Worm (Caenorhabditis elegans): ENCODE results near the gene aldo-1.
A peak's percentile ranks its signal among the peaks of the same experiment; 100 is the strongest.

Gene aldo-1

DNA sequence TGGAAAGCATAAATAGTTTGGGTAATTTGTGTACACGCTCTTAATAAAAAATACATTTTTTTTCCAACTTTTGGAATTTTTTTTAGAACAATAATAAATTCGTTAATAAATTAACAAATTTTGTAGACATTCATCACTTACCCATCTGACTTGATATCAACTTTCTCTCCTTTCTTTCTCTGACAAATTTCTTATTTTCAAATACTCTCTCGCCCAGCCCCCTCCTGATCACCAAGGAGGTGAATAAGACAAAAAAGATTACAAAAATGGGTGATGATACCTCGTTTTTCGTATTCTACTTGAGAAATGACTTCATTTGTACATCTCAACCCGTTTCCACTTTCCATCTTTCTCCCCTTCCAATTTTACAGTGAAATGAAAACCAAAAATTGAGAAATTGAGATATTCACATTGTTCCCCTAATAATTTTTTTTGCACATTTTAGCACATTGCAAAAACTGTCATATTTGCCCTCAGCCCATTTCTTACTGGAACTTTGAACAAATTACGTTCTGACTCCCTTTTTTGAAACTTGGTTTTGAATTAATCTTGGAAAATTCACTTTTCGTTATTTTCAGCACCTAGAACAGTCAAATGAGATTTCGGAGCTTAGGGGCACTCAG lies 11.0 kb upstream of the aldo-1 start, which contains the start of gene osm-7:
osm-7 (plus strand) TSS at position 573 of the 623 bp plus-strand sequence.
- no peak for TF ChIP-seq bed-3 (GFP tag; optimal IDR thresholded peaks at IDR 0.05)
- TF ChIP-seq sem-2 (GFP tag; optimal IDR thresholded peaks at IDR 0.05) = no peak
- TF ChIP-seq zip-8 (tag; optimal IDR thresholded peaks at IDR 0.05) = no peak
- no peak for TF ChIP-seq ham-2 (GFP tag; optimal IDR thresholded peaks at IDR 0.05)
- no peak for TF ChIP-seq nhr-28 (tag; optimal IDR thresholded peaks at IDR 0.05)
- no peak for TF ChIP-seq mep-1 (tag; optimal IDR thresholded peaks at IDR 0.05)
- TF ChIP-seq lin-13 (tag; optimal IDR thresholded peaks at IDR 0.05) = no peak
- TF ChIP-seq nhr-12 (tag; optimal IDR thresholded peaks at IDR 0.05) = no peak

- TF ChIP-seq ham-2 (GFP tag; optimal IDR thresholded peaks at IDR 0.05) (no peak), elt-1 (tag; optimal IDR thresholded peaks at IDR 0.05; ENCODE audit: borderline replicate concordance, insufficient read depth) (no peak), unc-39 (tag; optimal IDR thresholded peaks at IDR 0.05) (no peak), ceh-39 (tag; optimal IDR thresholded peaks at IDR 0.05) (no peak), sptf-1 (tag; optimal IDR thresholded peaks at IDR 0.05) (no peak), bed-3 (GFP tag; optimal IDR thresholded peaks at IDR 0.05) (no peak), ceh-83 (GFP tag; optimal IDR thresholded peaks at IDR 0.05) (no peak), zip-8 (tag; optimal IDR thresholded peaks at IDR 0.05) (no peak), snpc-4 (tag; optimal IDR thresholded peaks at IDR 0.05) (no peak), unc-120 (tag; optimal IDR thresholded peaks at IDR 0.05; ENCODE audit: poor library complexity, severe bottlenecking) (no peak), drap-1 (GFP tag; optimal IDR thresholded peaks at IDR 0.05) (no peak), nhr-12 (tag; optimal IDR thresholded peaks at IDR 0.05) (no peak), blmp-1 (tag; optimal IDR thresholded peaks at IDR 0.05) (no peak), lin-32 (GFP tag; optimal IDR thresholded peaks at IDR 0.05) (no peak), ztf-11 (tag; optimal IDR thresholded peaks at IDR 0.05) (no peak), M03D4.4 (tag; optimal IDR thresholded peaks at IDR 0.05) (no peak), unc-62 (GFP tag; optimal IDR thresholded peaks at IDR 0.05) (no peak), pha-4 (tag; optimal IDR thresholded peaks at IDR 0.05) (no peak), elt-3 (tag; optimal IDR thresholded peaks at IDR 0.05) (no peak), flh-1 (GFP tag; optimal IDR thresholded peaks at IDR 0.05) (no peak)
Observed at ce11 chrIII:13570347-13570746, 5.6 kb upstream of the aldo-1 start, which contains the start of gene exc-12. Gene exc-12 (minus strand): TSS chrIII:13570447.

DNA sequence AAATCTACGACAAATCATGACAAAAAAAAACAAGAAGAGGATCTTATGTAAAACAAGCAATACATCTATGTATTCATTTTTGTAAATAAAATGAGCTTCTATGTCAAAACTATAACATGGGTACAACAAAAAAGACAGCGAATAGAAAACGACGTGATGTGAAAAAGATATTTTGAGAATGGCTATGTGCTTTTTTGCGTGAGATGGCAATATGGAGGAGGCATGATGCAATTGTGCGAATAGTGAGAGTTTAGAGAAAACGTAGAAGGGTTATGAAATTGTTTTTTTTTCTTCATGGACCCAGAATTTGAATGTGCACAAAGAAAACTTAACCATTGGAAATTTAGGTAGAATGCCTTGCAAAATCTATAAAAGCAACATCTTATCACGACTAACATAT lies 1.2 kb upstream of the aldo-1 start:
- TF ChIP-seq ces-1 (GFP tag; optimal IDR thresholded peaks at IDR 0.05) (peak; percentile 60), lsy-2 (tag; optimal IDR thresholded peaks at IDR 0.05) (no peak)

- TF ChIP-seq mls-2 (tag; optimal IDR thresholded peaks at IDR 0.05) (no peak), snpc-4 (tag; optimal IDR thresholded peaks at IDR 0.05) (no peak), lsy-2 (tag; optimal IDR thresholded peaks at IDR 0.05) (no peak), lin-32 (GFP tag; optimal IDR thresholded peaks at IDR 0.05) (no peak), lin-13 (tag; optimal IDR thresholded peaks at IDR 0.05) (no peak), unc-120 (tag; optimal IDR thresholded peaks at IDR 0.05; ENCODE audit: poor library complexity, severe bottlenecking) (no peak), unc-62 (GFP tag; optimal IDR thresholded peaks at IDR 0.05) (no peak), ceh-83 (GFP tag; optimal IDR thresholded peaks at IDR 0.05) (no peak), drap-1 (GFP tag; optimal IDR thresholded peaks at IDR 0.05) (no peak), nhr-28 (tag; optimal IDR thresholded peaks at IDR 0.05) (no peak), mep-1 (tag; optimal IDR thresholded peaks at IDR 0.05) (no peak), M03D4.4 (tag; optimal IDR thresholded peaks at IDR 0.05) (no peak), ztf-11 (tag; optimal IDR thresholded peaks at IDR 0.05) (no peak)
Observed at ce11 chrIII:13563583-13563982, 1.2 kb downstream of the aldo-1 start.

DNA sequence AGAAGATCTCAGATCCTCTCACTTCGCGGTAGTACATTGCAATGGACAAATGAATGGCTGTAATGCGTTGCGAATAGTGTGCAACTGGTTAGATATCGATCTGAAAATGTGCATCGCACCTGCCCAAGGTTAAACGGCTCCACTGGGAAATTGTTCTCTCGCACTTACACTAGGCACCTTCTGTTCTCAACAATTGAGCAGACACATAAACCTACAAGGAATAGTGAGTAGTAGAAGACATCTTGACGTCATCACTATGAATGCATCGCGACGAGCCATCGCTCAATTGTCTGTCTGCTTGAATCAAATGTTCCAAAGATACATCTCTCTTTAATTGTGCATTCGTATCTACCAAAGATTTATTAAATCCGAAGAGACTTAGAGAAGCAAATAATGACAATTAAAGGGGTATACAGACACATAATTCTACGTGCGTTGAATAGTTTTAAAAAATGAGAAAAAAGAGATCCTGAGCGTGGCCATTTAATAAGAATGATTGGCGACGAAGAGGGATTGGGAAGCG lies 1.7 kb downstream of the aldo-1 start, which contains the start of gene T05D4.2:
T05D4.2 (minus strand) TSS at position 83 of the 523 bp plus-strand sequence.
- TF ChIP-seq M03D4.4 (tag; optimal IDR thresholded peaks at IDR 0.05) (no peak), ceh-39 (tag; optimal IDR thresholded peaks at IDR 0.05) (no peak), flh-1 (GFP tag; optimal IDR thresholded peaks at IDR 0.05) (no peak), nhr-28 (tag; optimal IDR thresholded peaks at IDR 0.05) (no peak), unc-39 (tag; optimal IDR thresholded peaks at IDR 0.05) (no peak), mep-1 (tag; optimal IDR thresholded peaks at IDR 0.05) (no peak), blmp-1 (tag; optimal IDR thresholded peaks at IDR 0.05) (no peak), ceh-43 (GFP tag; optimal IDR thresholded peaks at IDR 0.05) (no peak), snpc-4 (tag; optimal IDR thresholded peaks at IDR 0.05) (no peak), elt-3 (tag; optimal IDR thresholded peaks at IDR 0.05) (no peak), lin-32 (GFP tag; optimal IDR thresholded peaks at IDR 0.05) (no peak), bed-3 (GFP tag; optimal IDR thresholded peaks at IDR 0.05) (no peak), ham-2 (GFP tag; optimal IDR thresholded peaks at IDR 0.05) (no peak), unc-62 (GFP tag; optimal IDR thresholded peaks at IDR 0.05) (no peak), nhr-76 (tag; optimal IDR thresholded peaks at IDR 0.05) (no peak), unc-120 (tag; optimal IDR thresholded peaks at IDR 0.05; ENCODE audit: poor library complexity, severe bottlenecking) (no peak)

All from whole organism, mixed stage, embryonic.